Worm (Caenorhabditis elegans) whole organism, early embryonic: Measurements from ENCODE around the gene lec-3.

Experiments used
- B0310.2 ChIP-seq: sonication (generic microtip); optimal IDR thresholded peaks from 2 replicates; lab custom pipeline; 2016; ENCODE audit warnings: mild to moderate bottlenecking, missing genetic modification characterization, missing compliant biosample characterization
- F13C5.2 ChIP-seq: sonication (generic microtip); optimal IDR thresholded peaks from 2 replicates; lab custom pipeline; 2017; ENCODE audit warnings: mild to moderate bottlenecking, missing genetic modification characterization, inconsistent platforms, missing compliant biosample characterization
- aly-1 ChIP-seq: sonication (generic microtip); optimal IDR thresholded peaks from 2 replicates; lab custom pipeline; 2016; ENCODE audit warnings: missing genetic modification characterization, missing compliant biosample characterization
- ama-1 ChIP-seq: fragments of 150-350 bp; optimal IDR thresholded peaks from 2 replicates; lab custom pipeline; 2014
- ceh-13 ChIP-seq: fragments of 200-800 bp; sonication (Bioruptor generic); optimal IDR thresholded peaks from 2 replicates; lab custom pipeline; 2018; ENCODE audit warnings: mild to moderate bottlenecking, missing genetic modification characterization, missing compliant biosample characterization
- ceh-36 ChIP-seq: sonication (generic microtip); optimal IDR thresholded peaks from 2 replicates; lab custom pipeline; 2016; ENCODE audit warnings: missing genetic modification characterization, inconsistent platforms, missing compliant biosample characterization
- ets-7 ChIP-seq: sonication (generic microtip); optimal IDR thresholded peaks from 2 replicates; lab custom pipeline; 2016; ENCODE audit warnings: missing genotype, missing genetic modification characterization, missing compliant biosample characterization
- flt-1 ChIP-seq: fragments of 200-800 bp; sonication (Bioruptor generic); IDR thresholded peaks from 2 replicates; pipeline ENCODE4 v1.3.6; 2022; ENCODE audit warnings: missing genetic modification characterization, missing compliant biosample characterization
- hmbx-1 ChIP-seq: sonication (generic microtip); optimal IDR thresholded peaks from 2 replicates; lab custom pipeline; 2016; ENCODE audit warnings: mild to moderate bottlenecking, missing genetic modification characterization, missing compliant biosample characterization
- hmg-4 ChIP-seq: fragments of 200-800 bp; sonication (Bioruptor generic); optimal IDR thresholded peaks from 2 replicates; lab custom pipeline; 2018; ENCODE audit warnings: mild to moderate bottlenecking, missing genetic modification characterization, missing compliant biosample characterization
- hnd-1 ChIP-seq: sonication (generic microtip); optimal IDR thresholded peaks from 2 replicates; lab custom pipeline; 2016; ENCODE audit warnings: missing genetic modification characterization, missing compliant biosample characterization
- pes-1 ChIP-seq: fragments of 200-800 bp; sonication (Bioruptor generic); IDR thresholded peaks from 2 replicates; pipeline ENCODE4 v1.3.6; 2022; ENCODE audit warnings: missing genetic modification reagents, missing genetic modification characterization, missing compliant biosample characterization
- scrt-1 ChIP-seq: fragments of 200-800 bp; sonication (Bioruptor generic); IDR thresholded peaks from 2 replicates; pipeline ENCODE4 v1.3.6; 2022; ENCODE audit warnings: missing genetic modification characterization, missing compliant biosample characterization
- sea-1 ChIP-seq: fragments of 200-800 bp; sonication (Bioruptor generic); conservative IDR thresholded peaks from 2 replicates; pipeline ENCODE4 v1.3.6; 2022; ENCODE audit warnings: missing genetic modification characterization, missing compliant biosample characterization
- tbx-11 ChIP-seq: fragments of 200-800 bp; sonication (Bioruptor generic); IDR thresholded peaks from 2 replicates; pipeline ENCODE4 v1.3.6; 2022; ENCODE audit warnings: missing genetic modification characterization, missing compliant biosample characterization
- tbx-37 ChIP-seq: fragments of 200-800 bp; sonication (Bioruptor generic); conservative IDR thresholded peaks from 2 replicates; pipeline ENCODE4 v1.3.6; 2022; ENCODE audit warnings: missing genetic modification reagents, missing genetic modification characterization, missing compliant biosample characterization
- tra-4 ChIP-seq: sonication (generic microtip); optimal IDR thresholded peaks from 2 replicates; lab custom pipeline; 2017; ENCODE audit warnings: missing genetic modification characterization, missing compliant biosample characterization

lec-3 gene

DNA sequence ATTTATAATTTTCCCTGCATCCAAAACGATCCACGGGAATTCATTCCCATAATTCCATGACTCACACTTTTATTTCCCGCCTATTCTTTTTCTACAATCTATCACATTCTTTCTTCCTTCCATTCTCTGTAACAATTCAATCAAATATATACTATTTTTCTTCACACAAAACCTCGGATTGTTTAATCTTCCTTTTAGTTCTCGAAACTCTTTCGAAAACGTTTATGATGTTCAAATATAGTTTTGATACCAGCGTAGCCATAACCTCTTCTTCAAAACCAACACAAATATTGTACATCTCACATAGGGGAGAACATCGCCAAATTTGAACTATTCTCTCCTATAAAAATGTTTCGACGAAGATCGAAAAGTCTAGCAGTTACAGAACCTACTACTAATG, at the start of gene lec-3:
Gene lec-3 (plus strand): TSS at position 301 of the 400 bp plus-strand sequence.
- no peak for TF ChIP-seq flt-1 (GFP tag; lab: Robert Waterston, UW)
- TF ChIP-seq hmbx-1 (tag; lab: Kevin White, UChicago), result no peak
- TF ChIP-seq hnd-1, result no peak
- no peak for TF ChIP-seq tbx-11 (GFP tag; lab: Robert Waterston, UW)
- no peak for TF ChIP-seq ceh-13
- TF ChIP-seq pes-1 (GFP tag; lab: Robert Waterston, UW), result no peak
- TF ChIP-seq F13C5.2 (tag; lab: Kevin White, UChicago), result no peak
- no peak for TF ChIP-seq hmg-4 (GFP tag; lab: Kevin White, UChicago)
- no peak for TF ChIP-seq tra-4 (tag; lab: Kevin White, UChicago)
- no peak for TF ChIP-seq sea-1 (GFP tag; lab: Robert Waterston, UW)
- TF ChIP-seq scrt-1 (GFP tag; lab: Robert Waterston, UW), result no peak
- TF ChIP-seq B0310.2 (tag; lab: Kevin White, UChicago), result no peak
- TF ChIP-seq ama-1 (lab: Kevin White, UChicago), result no peak
- no peak for TF ChIP-seq ets-7 (tag; lab: Kevin White, UChicago)

- TF ChIP-seq hmg-4 (GFP tag; lab: Kevin White, UChicago), result no peak
- no peak for TF ChIP-seq F13C5.2 (tag; lab: Kevin White, UChicago)
- TF ChIP-seq tbx-11 (GFP tag; lab: Robert Waterston, UW), result no peak
- no peak for TF ChIP-seq ceh-36 (tag; lab: Kevin White, UChicago)
- no peak for TF ChIP-seq hmbx-1 (tag; lab: Kevin White, UChicago)
- TF ChIP-seq scrt-1 (GFP tag; lab: Robert Waterston, UW), result no peak
- no peak for TF ChIP-seq tra-4 (tag; lab: Kevin White, UChicago)
- no peak for TF ChIP-seq aly-1 (tag; lab: Kevin White, UChicago)
- no peak for TF ChIP-seq B0310.2 (tag; lab: Kevin White, UChicago)
- TF ChIP-seq pes-1 (GFP tag; lab: Robert Waterston, UW), result no peak
- no peak for TF ChIP-seq ceh-13
- TF ChIP-seq sea-1 (GFP tag; lab: Robert Waterston, UW), result no peak
- no peak for TF ChIP-seq ama-1 (lab: Kevin White, UChicago)
- TF ChIP-seq ets-7 (tag; lab: Kevin White, UChicago), result no peak
- TF ChIP-seq tbx-37 (GFP tag; lab: Robert Waterston, UW), result no peak
- TF ChIP-seq hnd-1, result no peak
- TF ChIP-seq flt-1 (GFP tag; lab: Robert Waterston, UW), result no peak
These were observed 47.7 kb upstream of the lec-3 start for ce11 chrII:9943246-9943645.

DNA sequence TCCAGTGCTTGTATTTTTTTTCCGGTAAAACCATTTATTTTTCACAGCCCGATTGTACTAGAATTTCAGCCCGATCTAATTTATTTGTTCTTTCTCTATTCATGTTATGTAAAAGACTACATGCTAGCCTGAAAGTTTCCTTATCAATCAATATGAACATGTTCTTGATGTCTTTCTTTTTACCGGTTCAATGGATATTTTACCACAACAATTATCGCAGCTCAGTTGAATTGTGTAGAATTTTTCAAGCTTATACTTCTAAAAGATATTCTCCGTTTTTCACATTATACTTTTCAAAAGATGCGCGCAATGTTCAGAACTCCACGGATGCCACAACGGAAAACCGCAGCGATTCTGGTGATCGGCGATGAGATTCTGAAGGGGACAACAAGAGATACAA, 47.1 kb upstream of the lec-3 start, which contains the start of gene flad-1:
Gene flad-1 (plus strand): TSS at position 301 of the 400 bp plus-strand sequence.
- TF ChIP-seq hmbx-1 (tag; lab: Kevin White, UChicago), result no peak

- TF ChIP-seq ets-7 (tag; lab: Kevin White, UChicago), result no peak
- TF ChIP-seq scrt-1 (GFP tag; lab: Robert Waterston, UW), result no peak
- TF ChIP-seq flt-1 (GFP tag; lab: Robert Waterston, UW), result no peak
- TF ChIP-seq tra-4 (tag; lab: Kevin White, UChicago), result no peak
- no peak for TF ChIP-seq ceh-36 (tag; lab: Kevin White, UChicago)
- no peak for TF ChIP-seq hmg-4 (GFP tag; lab: Kevin White, UChicago)
- no peak for TF ChIP-seq ama-1 (lab: Kevin White, UChicago)
- no peak for TF ChIP-seq aly-1 (tag; lab: Kevin White, UChicago)
- no peak for TF ChIP-seq tbx-37 (GFP tag; lab: Robert Waterston, UW)
- no peak for TF ChIP-seq B0310.2 (tag; lab: Kevin White, UChicago)
- TF ChIP-seq tbx-11 (GFP tag; lab: Robert Waterston, UW), result no peak
- TF ChIP-seq hnd-1, result no peak
These were observed 42.2 kb upstream of the lec-3 start for ce11 chrII:9948662-9949061.

- TF ChIP-seq ama-1 (lab: Kevin White, UChicago), result no peak
- TF ChIP-seq flt-1 (GFP tag; lab: Robert Waterston, UW), result no peak
- no peak for TF ChIP-seq sea-1 (GFP tag; lab: Robert Waterston, UW)
- TF ChIP-seq tra-4 (tag; lab: Kevin White, UChicago), result no peak
- no peak for TF ChIP-seq B0310.2 (tag; lab: Kevin White, UChicago)
- no peak for TF ChIP-seq ets-7 (tag; lab: Kevin White, UChicago)
- TF ChIP-seq hmg-4 (GFP tag; lab: Kevin White, UChicago), result no peak
- no peak for TF ChIP-seq tbx-11 (GFP tag; lab: Robert Waterston, UW)
These were observed 39.1 kb upstream of the lec-3 start for ce11 chrII:9951846-9952245.

DNA sequence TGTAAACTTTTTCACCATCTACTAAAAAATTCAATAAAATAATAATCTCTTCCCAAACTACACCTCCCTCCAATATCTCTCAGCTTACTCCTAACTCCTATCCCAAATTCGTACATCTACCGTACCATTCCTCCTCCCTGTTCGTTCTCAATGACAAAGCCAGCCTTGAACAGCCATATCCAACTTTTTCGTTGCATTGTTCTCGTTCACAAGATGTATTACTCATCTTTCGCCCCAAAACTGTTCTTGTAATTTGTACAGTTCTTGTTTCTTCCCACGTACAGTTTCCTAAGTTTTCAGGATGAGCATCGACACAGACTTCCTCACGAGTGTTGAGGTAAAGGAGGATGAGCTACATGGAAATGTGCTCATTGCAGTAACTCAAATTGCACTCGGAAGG, 36.0 kb upstream of the lec-3 start, which contains the start of gene egl-43:
Gene egl-43 (plus strand): TSS at position 301 of the 400 bp plus-strand sequence.
- TF ChIP-seq scrt-1 (GFP tag; lab: Robert Waterston, UW) (no peak), hmg-4 (GFP tag; lab: Kevin White, UChicago) (no peak), B0310.2 (tag; lab: Kevin White, UChicago) (no peak), ceh-36 (tag; lab: Kevin White, UChicago) (no peak), flt-1 (GFP tag; lab: Robert Waterston, UW) (no peak), tbx-37 (GFP tag; lab: Robert Waterston, UW) (no peak), F13C5.2 (tag; lab: Kevin White, UChicago) (no peak), tra-4 (tag; lab: Kevin White, UChicago) (no peak), hnd-1 (no peak), sea-1 (GFP tag; lab: Robert Waterston, UW) (no peak), ama-1 (lab: Kevin White, UChicago) (no peak), ceh-13 (no peak)

DNA sequence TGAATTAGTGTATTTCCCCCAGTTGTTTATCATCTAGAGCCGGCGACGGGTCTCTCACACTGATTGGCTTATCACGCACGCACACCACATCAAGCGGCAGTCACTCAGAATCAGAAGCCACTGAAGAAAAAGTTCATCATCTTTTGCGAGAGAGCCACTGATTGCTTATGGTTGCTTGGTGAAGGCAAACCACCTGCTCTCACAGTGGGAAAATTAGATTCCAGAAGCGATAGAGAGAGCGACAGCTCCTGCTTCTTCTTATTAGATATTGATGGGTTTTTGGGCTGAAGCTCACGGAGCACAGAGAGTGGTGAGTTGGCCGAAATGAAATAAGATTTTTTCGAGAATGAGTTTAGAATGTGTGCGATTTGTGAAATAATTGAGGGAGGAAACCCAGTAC, 34.8 kb upstream of the lec-3 start:
- TF ChIP-seq ceh-13, result no peak
- no peak for TF ChIP-seq pes-1 (GFP tag; lab: Robert Waterston, UW)
- TF ChIP-seq tbx-11 (GFP tag; lab: Robert Waterston, UW), result no peak
- TF ChIP-seq ceh-36 (tag; lab: Kevin White, UChicago), result no peak
- TF ChIP-seq hnd-1, result no peak
- TF ChIP-seq B0310.2 (tag; lab: Kevin White, UChicago), result no peak
